Fruit fly (Drosophila melanogaster): Measurements from ENCODE around the gene Iml1.

The Iml1 gene

DNA sequence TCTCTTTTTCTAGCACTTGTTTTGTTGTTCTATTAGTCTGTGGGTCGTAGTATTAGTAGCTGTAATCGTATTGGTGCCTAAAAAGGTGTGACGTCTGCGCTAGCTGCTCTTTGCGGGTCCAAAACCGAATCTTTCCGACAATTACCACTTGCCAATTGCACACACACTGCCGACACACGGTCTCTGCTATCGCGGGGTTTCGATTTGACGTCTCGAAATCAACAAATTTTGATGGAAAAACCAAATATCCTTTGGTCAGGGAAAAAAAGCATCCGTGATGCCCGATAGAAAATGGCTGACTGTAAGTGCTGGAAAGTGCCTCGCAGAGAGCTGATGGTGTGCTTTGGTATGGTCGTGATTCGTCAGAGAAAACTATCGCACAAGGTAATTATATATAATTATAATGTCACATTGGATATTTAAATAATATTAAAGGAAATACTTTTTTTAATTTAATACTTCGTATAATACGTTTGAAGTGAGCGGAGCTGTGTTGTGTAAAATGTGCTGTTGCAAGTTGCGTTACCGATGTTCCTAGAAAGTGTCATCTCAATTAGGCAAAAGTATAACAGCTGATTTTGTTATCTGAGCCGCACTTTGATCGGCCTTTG lies 24.4 kb upstream of the Iml1 start, which contains the start of the genes Pex10 and CG12099 (continued):
- TF ChIP-seq tll (GFP tag; optimal IDR thresholded peaks at IDR 0.05) (peak; percentile 20 to 70), zen (tag; optimal IDR thresholded peaks at IDR 0.05) (peak; percentile 89), Bdp1 (GFP tag; optimal IDR thresholded peaks at IDR 0.05) (peak; percentile 50), CG2202 (tag; optimal IDR thresholded peaks at IDR 0.05) (peak; percentile 69), eyg (GFP tag; optimal IDR thresholded peaks at IDR 0.05) (no peak), Aef1 (GFP tag; IDR thresholded peaks at IDR 0.05) (peak; percentile 91), crp (GFP tag; optimal IDR thresholded peaks at IDR 0.05) (peak; percentile 87 to 98), Dbx (GFP tag; IDR thresholded peaks at IDR 0.05) (peak; percentile 94), NFAT (GFP tag; IDR thresholded peaks at IDR 0.05) (peak; percentile 93), CG12942 (GFP tag; optimal IDR thresholded peaks at IDR 0.05) (peak; percentile 92), dati (GFP tag; IDR thresholded peaks at IDR 0.05) (0 out of 2 replicates have a peak, but pooled peaks have one; percentile 48), jumu (GFP tag; optimal IDR thresholded peaks at IDR 0.05) (peak; percentile 55), mirr (GFP tag; optimal IDR thresholded peaks at IDR 0.05) (peak; percentile 79), yki (optimal IDR thresholded peaks at IDR 0.05) (no peak), HLH4C (GFP tag; IDR thresholded peaks at IDR 0.05; ENCODE audit: partially characterized antibody) (peak; percentile 89), mam (GFP tag; optimal IDR thresholded peaks at IDR 0.05) (peak; percentile 78), CG34224 (GFP tag; IDR thresholded peaks at IDR 0.05; ENCODE audit: partially characterized antibody) (peak; percentile 89), CG7928 (GFP tag; optimal IDR thresholded peaks at IDR 0.05) (peak; percentile 69), bcd (GFP tag; optimal IDR thresholded peaks at IDR 0.05) (peak; percentile 88), CG2712 (tag; optimal IDR thresholded peaks at IDR 0.05) (peak; percentile 93), CG9932 (GFP tag; IDR thresholded peaks at IDR 0.05) (peak; percentile 98), CTCF (GFP tag; optimal IDR thresholded peaks at IDR 0.05) (no peak), Mad (GFP tag; optimal IDR thresholded peaks at IDR 0.05) (peak; percentile 83), ranshi (GFP tag; IDR thresholded peaks at IDR 0.05) (peak; percentile 91), Oaz (GFP tag; IDR thresholded peaks at IDR 0.05) (peak; percentile 75), ATbp (GFP tag; optimal IDR thresholded peaks at IDR 0.05) (peak; percentile 70), br (optimal IDR thresholded peaks at IDR 0.05) (no peak), CG17359 (tag; optimal IDR thresholded peaks at IDR 0.05) (peak; percentile 85), Sox102F (GFP tag; optimal IDR thresholded peaks at IDR 0.05) (no peak), prd (optimal IDR thresholded peaks at IDR 0.05) (no peak), prd (GFP tag; IDR thresholded peaks at IDR 0.05) (peak; percentile 96), CG7271 (tag; optimal IDR thresholded peaks at IDR 0.05) (peak; percentile 53), Fer1 (GFP tag; optimal IDR thresholded peaks at IDR 0.05) (peak; percentile 80), ato (GFP tag; IDR thresholded peaks at IDR 0.05; ENCODE audit: partially characterized antibody) (peak; percentile 48; the same call in 1 of the 2 replicates), fd96Cb (tag; optimal IDR thresholded peaks at IDR 0.05) (peak; percentile 71), CG4282 (GFP tag; optimal IDR thresholded peaks at IDR 0.05) (no peak), Dll (GFP tag; IDR thresholded peaks at IDR 0.05; ENCODE audit: partially characterized antibody) (peak; percentile 99), ac (GFP tag; optimal IDR thresholded peaks at IDR 0.05) (peak; percentile 28), croc (GFP tag; conservative IDR thresholded peaks at IDR 0.05) (peak; percentile 90), CG12104 (GFP tag; optimal IDR thresholded peaks at IDR 0.05) (peak; percentile 81), CG12769 (tag; optimal IDR thresholded peaks at IDR 0.05) (no peak), dan (GFP tag; IDR thresholded peaks at IDR 0.05) (peak; percentile 77), D19A (tag; optimal IDR thresholded peaks at IDR 0.05) (no peak), Deaf1 (tag; optimal IDR thresholded peaks at IDR 0.05) (no peak), org-1 (GFP tag; optimal IDR thresholded peaks at IDR 0.05) (peak; percentile 66), phol (tag; optimal IDR thresholded peaks at IDR 0.05) (peak; percentile 100), CG17802 (tag; optimal IDR thresholded peaks at IDR 0.05) (peak; percentile 45), CG4617 (GFP tag; optimal IDR thresholded peaks at IDR 0.05; ENCODE audit: borderline replicate concordance) (peak; percentile 86), emc (GFP tag; optimal IDR thresholded peaks at IDR 0.05) (peak; percentile 21), tgo (GFP tag; IDR thresholded peaks at IDR 0.05) (peak; percentile 93), inv (GFP tag; IDR thresholded peaks at IDR 0.05; ENCODE audit: partially characterized antibody) (peak; percentile 90)

Measured in whole organism, embryonic.